Fruit fly (Drosophila melanogaster): Measurements from ENCODE around the gene CG4666.

The CG4666 gene

dm6 chrX:6077043-6077547, 491 bp downstream of the CG4666 start (continued):
- TF ChIP-seq CG11504 (tag; optimal IDR thresholded peaks at IDR 0.05): peak; percentile 72
- peak; percentile 36 for TF ChIP-seq grau (tag; optimal IDR thresholded peaks at IDR 0.05)
- TF ChIP-seq Aef1 (GFP tag; IDR thresholded peaks at IDR 0.05): no peak
- no peak for TF ChIP-seq CG43689 (GFP tag; IDR thresholded peaks at IDR 0.05)
- TF ChIP-seq CG13624 (GFP tag; optimal IDR thresholded peaks at IDR 0.05): no peak
- peak; percentile 28 for TF ChIP-seq az2 (GFP tag; optimal IDR thresholded peaks at IDR 0.05)
- peak; percentile 52 for TF ChIP-seq Ptx1 (GFP tag; IDR thresholded peaks at IDR 0.05)
- TF ChIP-seq CG10543 (GFP tag; optimal IDR thresholded peaks at IDR 0.05): peak; percentile 10
- TF ChIP-seq CG7357 (GFP tag; IDR thresholded peaks at IDR 0.05): no peak
- peak; percentile 25 for TF ChIP-seq Asciz (GFP tag; optimal IDR thresholded peaks at IDR 0.05)
- peak; percentile 39 to 54 for TF ChIP-seq bsh (GFP tag; optimal IDR thresholded peaks at IDR 0.05)
- no peak for TF ChIP-seq YL-1 (GFP tag; optimal IDR thresholded peaks at IDR 0.05)
- TF ChIP-seq h (optimal IDR thresholded peaks at IDR 0.05): no peak
- no peak for TF ChIP-seq ara (GFP tag; IDR thresholded peaks at IDR 0.05)
- TF ChIP-seq Mes4 (GFP tag; optimal IDR thresholded peaks at IDR 0.05): no peak
- peak; percentile 26 for TF ChIP-seq row (GFP tag; IDR thresholded peaks at IDR 0.05)
- TF ChIP-seq slp2 (GFP tag; optimal IDR thresholded peaks at IDR 0.05): no peak
- peak; percentile 16 for TF ChIP-seq pros (GFP tag; optimal IDR thresholded peaks at IDR 0.05)
- no peak for TF ChIP-seq yki (optimal IDR thresholded peaks at IDR 0.05)
- TF ChIP-seq Optix (GFP tag; IDR thresholded peaks at IDR 0.05): no peak
- no peak for TF ChIP-seq Lpt (GFP tag; optimal IDR thresholded peaks at IDR 0.05)
- no peak for TF ChIP-seq NFAT (GFP tag; IDR thresholded peaks at IDR 0.05)
- TF ChIP-seq Awh (GFP tag; IDR thresholded peaks at IDR 0.05): no peak
- TF ChIP-seq PHDP (tag; optimal IDR thresholded peaks at IDR 0.05): peak; percentile 49
- peak; percentile 44 for TF ChIP-seq unpg (GFP tag; optimal IDR thresholded peaks at IDR 0.05)
- TF ChIP-seq sqz (GFP tag; optimal IDR thresholded peaks at IDR 0.05): peak; percentile 0
- no peak for TF ChIP-seq ssp (GFP tag; IDR thresholded peaks at IDR 0.05)
- TF ChIP-seq MTF-1 (GFP tag; optimal IDR thresholded peaks at IDR 0.05; ENCODE audit: borderline replicate concordance): no peak
- TF ChIP-seq CG2678 (tag; optimal IDR thresholded peaks at IDR 0.05): peak; percentile 56
- TF ChIP-seq twi (tag; optimal IDR thresholded peaks at IDR 0.05): no peak
- TF ChIP-seq CG3407 (GFP tag; optimal IDR thresholded peaks at IDR 0.05): peak; percentile 4
- TF ChIP-seq CG11723 (GFP tag; optimal IDR thresholded peaks at IDR 0.05): peak; percentile 10
- TF ChIP-seq nerfin-2 (GFP tag; IDR thresholded peaks at IDR 0.05; ENCODE audit: partially characterized antibody): no peak
- peak; percentile 19 for TF ChIP-seq CG17829 (tag; optimal IDR thresholded peaks at IDR 0.05)
- TF ChIP-seq slbo (GFP tag; IDR thresholded peaks at IDR 0.05): no peak
- TF ChIP-seq CG14710 (tag; optimal IDR thresholded peaks at IDR 0.05): peak; percentile 3
- TF ChIP-seq CG8388 (GFP tag; optimal IDR thresholded peaks at IDR 0.05): peak; percentile 45
- no peak for TF ChIP-seq Meics (GFP tag; optimal IDR thresholded peaks at IDR 0.05)
- peak; percentile 23 for TF ChIP-seq CG2875 (GFP tag; optimal IDR thresholded peaks at IDR 0.05)
- no peak for TF ChIP-seq unc-4 (GFP tag; IDR thresholded peaks at IDR 0.05; ENCODE audit: partially characterized antibody)
- peak; percentile 35; the same call in 1 of the 2 replicates for TF ChIP-seq ap (GFP tag; IDR thresholded peaks at IDR 0.05)
- TF ChIP-seq Nf-YA (GFP tag; IDR thresholded peaks at IDR 0.05): no peak
- TF ChIP-seq dmrt99B (tag; optimal IDR thresholded peaks at IDR 0.05): peak; percentile 56
- TF ChIP-seq CG30403 (GFP tag; optimal IDR thresholded peaks at IDR 0.05): peak; percentile 40
- TF ChIP-seq ftz-f1 (GFP tag; optimal IDR thresholded peaks at IDR 0.05): peak; percentile 25
- TF ChIP-seq lbe (GFP tag; optimal IDR thresholded peaks at IDR 0.05): no peak
- peak; percentile 68 for TF ChIP-seq CG31441 (GFP tag; IDR thresholded peaks at IDR 0.05)
- TF ChIP-seq usp (GFP tag; optimal IDR thresholded peaks at IDR 0.05): no peak
- no peak for TF ChIP-seq hth (optimal IDR thresholded peaks at IDR 0.05)
